Worm (Caenorhabditis elegans): ENCODE results near the gene lite-1.

Gene lite-1

DNA sequence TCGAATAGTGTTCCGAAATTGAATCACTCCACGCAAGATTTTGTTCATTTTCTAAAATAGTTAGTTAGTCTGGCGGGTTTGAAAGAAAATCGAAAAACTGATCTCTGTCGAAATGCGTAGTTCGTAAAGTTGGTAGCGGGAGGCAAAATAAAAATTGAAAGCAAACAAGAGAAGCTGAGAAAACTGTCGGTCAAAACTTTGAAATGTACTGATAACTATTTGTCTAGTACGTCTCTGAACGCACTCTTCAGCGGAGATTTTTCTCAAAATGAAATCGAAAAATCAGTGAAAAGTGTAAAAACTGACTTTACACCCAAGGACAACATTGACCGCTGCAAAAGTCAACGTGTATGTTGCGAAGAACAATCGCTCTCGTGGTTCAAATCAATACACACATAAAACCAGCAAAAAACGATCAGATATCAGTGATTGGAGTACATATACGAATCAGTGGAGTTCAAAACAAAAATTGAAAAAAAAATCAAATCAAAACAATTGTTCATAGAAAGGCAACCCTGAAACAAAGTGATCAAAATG, 25.8 kb downstream of the lite-1 start, which contains the start of gene bca-1:
bca-1 (minus strand) TSS at position 51 of the 537 bp plus-strand sequence.
- TF ChIP-seq W03F9.2 (tag; optimal IDR thresholded peaks at IDR 0.05) = peak; percentile 25
- TF ChIP-seq him-1 (tag; optimal IDR thresholded peaks at IDR 0.05) = no peak

- TF ChIP-seq him-1 (tag; optimal IDR thresholded peaks at IDR 0.05) (no peak), W03F9.2 (tag; optimal IDR thresholded peaks at IDR 0.05) (no peak), dao-5 (tag; optimal IDR thresholded peaks at IDR 0.05) (no peak)
Measured at ce11 chrX:6203315-6203714, 27.3 kb downstream of the lite-1 start.

DNA sequence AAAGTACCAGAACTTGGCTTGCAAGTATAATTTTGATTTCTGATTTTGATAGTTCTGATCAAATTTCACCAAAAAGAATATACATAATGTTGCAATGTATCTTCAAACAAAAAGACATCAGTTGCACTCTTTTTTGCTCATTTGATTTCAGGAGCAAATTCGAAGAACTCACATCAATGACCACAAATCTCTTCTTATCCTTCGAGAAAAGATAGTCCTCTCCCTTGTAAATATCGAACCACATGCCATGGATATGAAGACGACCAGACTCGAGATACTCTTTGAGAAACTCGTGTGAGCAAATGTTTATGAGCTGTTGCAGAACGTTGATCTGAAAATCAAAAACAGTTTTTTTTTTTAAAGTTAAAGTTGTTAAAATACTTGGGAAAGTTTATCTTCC, 27.8 kb downstream of the lite-1 start:
- TF ChIP-seq him-1 (tag; optimal IDR thresholded peaks at IDR 0.05) (no peak), dao-5 (tag; optimal IDR thresholded peaks at IDR 0.05) (no peak), W03F9.2 (tag; optimal IDR thresholded peaks at IDR 0.05) (no peak)

- no peak for TF ChIP-seq W03F9.2 (tag; optimal IDR thresholded peaks at IDR 0.05)
- TF ChIP-seq dao-5 (tag; optimal IDR thresholded peaks at IDR 0.05) = no peak
- TF ChIP-seq him-1 (tag; optimal IDR thresholded peaks at IDR 0.05) = no peak
Measured at ce11 chrX:6201542-6201941, 29.0 kb downstream of the lite-1 start.

- TF ChIP-seq him-1 (tag; optimal IDR thresholded peaks at IDR 0.05) = no peak
- no peak for TF ChIP-seq W03F9.2 (tag; optimal IDR thresholded peaks at IDR 0.05)
- TF ChIP-seq dao-5 (tag; optimal IDR thresholded peaks at IDR 0.05) = no peak
Measured at ce11 chrX:6196627-6197026, 33.9 kb downstream of the lite-1 start, which contains the start of gene daf-9. TSS of gene daf-9 (plus strand) at chrX:6196927.

DNA sequence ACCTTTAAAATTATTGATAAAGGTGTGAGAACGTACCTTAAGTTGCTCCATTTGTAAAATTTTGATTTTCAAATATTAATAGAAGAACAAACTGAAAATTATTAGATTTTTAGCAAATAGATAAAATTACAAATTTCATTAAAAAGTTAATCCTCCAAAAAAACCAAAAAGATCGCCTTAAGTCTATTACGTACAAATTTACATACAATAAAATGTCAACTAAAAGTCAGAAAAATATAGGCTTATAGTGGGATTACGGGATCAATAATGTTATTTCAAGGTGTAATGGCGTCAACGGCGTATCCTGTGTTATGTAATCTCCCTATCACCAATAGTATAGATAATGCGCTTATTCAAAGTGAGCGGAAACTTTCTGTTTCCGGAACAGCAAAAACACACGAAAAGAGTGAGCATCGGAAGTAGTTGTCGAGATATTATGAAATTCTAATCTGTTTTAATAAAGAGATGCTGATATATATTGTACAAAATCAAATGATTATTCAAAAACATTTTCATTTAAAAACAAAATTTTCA, 36.3 kb downstream of the lite-1 start, which contains the start of gene ceh-54:
ceh-54 (minus strand) TSS at position 51 of the 534 bp plus-strand sequence.
- TF ChIP-seq dao-5 (tag; optimal IDR thresholded peaks at IDR 0.05) = no peak
- no peak for TF ChIP-seq him-1 (tag; optimal IDR thresholded peaks at IDR 0.05)
- no peak for TF ChIP-seq W03F9.2 (tag; optimal IDR thresholded peaks at IDR 0.05)

ce11 chrX:6189955-6190354, 40.6 kb downstream of the lite-1 start, which contains the start of gene T13C5.9:
TSS of gene T13C5.9 (plus strand) at chrX:6190255.
- TF ChIP-seq him-1 (tag; optimal IDR thresholded peaks at IDR 0.05) (no peak), W03F9.2 (tag; optimal IDR thresholded peaks at IDR 0.05) (no peak), dao-5 (tag; optimal IDR thresholded peaks at IDR 0.05) (no peak)

ce11 chrX:6187848-6188247, 42.7 kb downstream of the lite-1 start, which contains the start of gene T13C5.10:
TSS of gene T13C5.10 (plus strand) at chrX:6188148.
- no peak for TF ChIP-seq W03F9.2 (tag; optimal IDR thresholded peaks at IDR 0.05)
- TF ChIP-seq dao-5 (tag; optimal IDR thresholded peaks at IDR 0.05) = no peak
- TF ChIP-seq him-1 (tag; optimal IDR thresholded peaks at IDR 0.05) = no peak

DNA sequence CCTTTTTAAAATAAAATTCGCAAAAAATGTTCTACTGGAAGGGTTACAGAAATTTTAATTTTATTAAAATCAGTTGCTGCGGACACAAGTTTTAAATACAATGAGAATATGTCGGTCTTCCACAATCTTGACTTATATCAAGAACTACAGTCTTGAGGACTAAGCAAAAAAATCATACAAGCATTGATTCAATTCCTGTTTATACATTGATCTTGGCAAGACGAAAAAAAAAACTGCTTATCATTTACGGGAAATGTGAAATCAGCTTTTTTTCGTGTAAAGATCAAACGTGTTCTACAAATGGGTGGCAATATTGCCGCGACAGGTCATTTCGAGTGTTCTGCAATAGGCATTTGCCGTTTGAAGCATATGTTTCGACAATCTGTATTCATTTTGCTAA, 45.9 kb downstream of the lite-1 start, which contains the start of gene T13C5.2:
T13C5.2 (plus strand) TSS at position 301 of the 400 bp plus-strand sequence.
- TF ChIP-seq dao-5 (tag; optimal IDR thresholded peaks at IDR 0.05) (no peak), W03F9.2 (tag; optimal IDR thresholded peaks at IDR 0.05) (no peak), him-1 (tag; optimal IDR thresholded peaks at IDR 0.05) (no peak)

- TF ChIP-seq dao-5 (tag; optimal IDR thresholded peaks at IDR 0.05) = no peak
- no peak for TF ChIP-seq him-1 (tag; optimal IDR thresholded peaks at IDR 0.05)
- no peak for TF ChIP-seq W03F9.2 (tag; optimal IDR thresholded peaks at IDR 0.05)
Measured at ce11 chrX:6180293-6180692, 50.3 kb downstream of the lite-1 start, which contains the start of gene T13C5.7. TSS of gene T13C5.7 (plus strand) at chrX:6180593.

DNA sequence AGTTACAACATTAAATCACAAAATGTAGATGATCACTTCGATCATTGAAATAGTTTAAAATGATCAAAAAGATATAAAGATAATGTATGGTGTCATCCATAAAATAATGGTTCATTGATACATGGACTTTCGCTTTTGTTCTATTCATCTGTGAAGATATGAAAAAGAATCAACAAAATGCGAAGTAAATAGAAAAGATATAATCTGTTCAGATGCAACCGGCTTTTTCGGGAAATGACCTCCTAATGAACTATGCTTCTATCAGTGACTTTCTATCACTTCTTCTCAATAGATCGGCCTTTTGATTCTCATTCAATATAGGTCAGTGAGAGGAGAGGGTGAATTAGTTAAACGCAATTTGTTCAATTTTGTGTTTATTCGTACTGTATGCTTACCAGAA, 51.6 kb downstream of the lite-1 start:
- no peak for TF ChIP-seq dao-5 (tag; optimal IDR thresholded peaks at IDR 0.05)
- TF ChIP-seq W03F9.2 (tag; optimal IDR thresholded peaks at IDR 0.05) = no peak
- no peak for TF ChIP-seq him-1 (tag; optimal IDR thresholded peaks at IDR 0.05)

- no peak for TF ChIP-seq W03F9.2 (tag; optimal IDR thresholded peaks at IDR 0.05)
- no peak for TF ChIP-seq dao-5 (tag; optimal IDR thresholded peaks at IDR 0.05)
Measured at ce11 chrX:6177944-6178566, 52.5 kb downstream of the lite-1 start, which contains the start of the genes T25B2.4 and T13C5.3. TSS of gene T25B2.4 (plus strand) at chrX:6178244. TSS of gene T13C5.3 (plus strand) at chrX:6178516.

Data from whole organism, L4/young adult.